Worm (Caenorhabditis elegans): ENCODE measurements around the gene T01C8.2.

DNA sequence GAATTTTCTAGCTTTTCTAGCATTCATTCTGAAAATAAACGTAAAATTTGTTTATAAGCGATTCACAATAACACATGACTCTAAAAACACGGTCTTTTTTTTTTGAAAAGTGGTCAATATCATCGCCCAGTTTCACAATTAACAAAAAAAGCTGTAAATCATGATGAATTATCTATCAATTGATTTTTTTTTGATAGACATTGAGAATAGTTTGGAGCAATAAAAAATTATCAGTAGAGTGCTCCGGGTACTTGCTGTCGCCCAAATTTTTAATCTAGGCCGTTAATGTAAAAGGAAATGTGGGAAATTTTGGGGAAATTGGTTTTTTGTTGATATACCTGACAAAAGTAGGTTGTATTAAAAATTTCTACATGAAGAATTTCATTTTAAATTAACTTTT lies 12.8 kb upstream of the T01C8.2 start:
- TF ChIP-seq ztf-28 (GFP tag; IDR thresholded peaks at IDR 0.05) (no peak), snpc-4 (GFP tag; optimal IDR thresholded peaks at IDR 0.05) (no peak), snpc-4 (tag; optimal IDR thresholded peaks at IDR 0.05) (no peak), gei-17 (GFP tag; optimal IDR thresholded peaks at IDR 0.05) (no peak), hlh-26 (GFP tag; conservative IDR thresholded peaks at IDR 0.05) (no peak), madf-8 (GFP tag; conservative IDR thresholded peaks at IDR 0.05) (no peak), ztf-22 (GFP tag; optimal IDR thresholded peaks at IDR 0.05) (no peak), Y67H2A.10 (GFP tag; conservative IDR thresholded peaks at IDR 0.05) (no peak), egl-44 (GFP tag; IDR thresholded peaks at IDR 0.05) (no peak), unc-62 (GFP tag; optimal IDR thresholded peaks at IDR 0.05) (no peak), lin-54 (GFP tag; optimal IDR thresholded peaks at IDR 0.05) (no peak), lsl-1 (GFP tag; optimal IDR thresholded peaks at IDR 0.05) (no peak), ama-1 (optimal IDR thresholded peaks at IDR 0.05) (no peak), ama-1 (GFP tag; optimal IDR thresholded peaks at IDR 0.05) (no peak)
